Worm (Caenorhabditis elegans) whole organism, young adult: ENCODE data around the gene ZK1240.2.
A peak's percentile ranks its signal among the peaks of the same experiment; 100 is the strongest.

Experiments used
- B0035.1 ChIP-seq: sonication (generic microtip); optimal IDR thresholded peaks from 2 replicates; lab custom pipeline; 2016; ENCODE audit warnings: missing genetic modification characterization, mild to moderate bottlenecking, missing compliant biosample characterization, missing genotype, missing genetic modification reagents
- B0336.3 ChIP-seq: fragments of 200-800 bp; sonication (Bioruptor generic); IDR thresholded peaks from 2 replicates; pipeline ENCODE4 v1.3.6; 2022; ENCODE audit warnings: missing genetic modification characterization, missing compliant biosample characterization
- C17E4.6 ChIP-seq: fragments of 200-800 bp; sonication (Bioruptor generic); IDR thresholded peaks from 2 replicates; pipeline ENCODE4 v1.3.6; 2022; ENCODE audit warnings: missing genetic modification reagents, missing genetic modification characterization, missing compliant biosample characterization
- F23B12.7 ChIP-seq: sonication (generic microtip); optimal IDR thresholded peaks from 2 replicates; lab custom pipeline; 2017; ENCODE audit warnings: missing genetic modification characterization, mild to moderate bottlenecking, missing compliant biosample characterization, antibody characterized with exemption, moderate library complexity; ENCODE audit not compliant: insufficient read depth
- F37B4.10 ChIP-seq: fragments of 200-800 bp; sonication (Bioruptor generic); IDR thresholded peaks from 2 replicates; pipeline ENCODE4 v1.3.6; 2022; ENCODE audit warnings: missing genetic modification characterization, missing compliant biosample characterization
- F57A8.1 ChIP-seq: fragments of 200-800 bp; sonication (Bioruptor generic); optimal IDR thresholded peaks from 2 replicates; lab custom pipeline; 2018; ENCODE audit warnings: mild to moderate bottlenecking, missing genetic modification characterization, moderate library complexity, missing compliant biosample characterization
- K11D2.4 ChIP-seq: fragments of 200-800 bp; sonication (Bioruptor generic); IDR thresholded peaks from 2 replicates; pipeline ENCODE4 v1.3.6; 2022; ENCODE audit warnings: missing genetic modification reagents, missing genetic modification characterization, missing compliant biosample characterization
- K12H6.12 ChIP-seq: fragments of 200-800 bp; sonication (Bioruptor generic); optimal IDR thresholded peaks from 2 replicates; lab custom pipeline; 2018; ENCODE audit warnings: mild to moderate bottlenecking, missing genetic modification characterization, missing compliant biosample characterization
- Y67H2A.10 ChIP-seq: fragments of 200-800 bp; sonication (Bioruptor generic); conservative IDR thresholded peaks from 2 replicates; pipeline ENCODE4 v1.3.6; 2022; ENCODE audit warnings: missing genetic modification reagents, missing genetic modification characterization, missing compliant biosample characterization
- Y79H2A.3 ChIP-seq: fragments of 200-800 bp; sonication (Bioruptor generic); conservative IDR thresholded peaks from 2 replicates; pipeline ENCODE4 v1.3.6; 2022; ENCODE audit warnings: missing genetic modification reagents, missing genetic modification characterization, missing compliant biosample characterization
- ZK185.1 ChIP-seq: sonication (generic microtip); optimal IDR thresholded peaks from 2 replicates; lab custom pipeline; 2016; ENCODE audit warnings: mild to moderate bottlenecking, missing genetic modification characterization, missing compliant biosample characterization; ENCODE audit not compliant: poor library complexity, severe bottlenecking
- aptf-2 ChIP-seq: fragments of 200-800 bp; sonication (Bioruptor generic); conservative IDR thresholded peaks from 2 replicates; pipeline ENCODE4 v1.3.6; 2022; ENCODE audit warnings: missing genetic modification reagents, missing genetic modification characterization, missing compliant biosample characterization
- aptf-3 ChIP-seq: fragments of 200-800 bp; sonication (Bioruptor generic); IDR thresholded peaks from 2 replicates; pipeline ENCODE4 v1.3.6; 2022; ENCODE audit warnings: missing genetic modification characterization, missing compliant biosample characterization
- atf-7 ChIP-seq: sonication (generic microtip); optimal IDR thresholded peaks from 2 replicates; lab custom pipeline; 2017; ENCODE audit warnings: mild to moderate bottlenecking, missing genetic modification characterization, missing compliant biosample characterization
- attf-6 ChIP-seq: fragments of 200-800 bp; sonication (Bioruptor generic); IDR thresholded peaks from 2 replicates; pipeline ENCODE4 v1.3.6; 2022; ENCODE audit warnings: missing genetic modification reagents, missing genetic modification characterization, missing compliant biosample characterization
- bed-2 ChIP-seq: fragments of 200-800 bp; sonication (Bioruptor generic); IDR thresholded peaks from 2 replicates; pipeline ENCODE4 v1.3.6; 2022; ENCODE audit warnings: missing genetic modification reagents, missing genetic modification characterization, missing compliant biosample characterization
- cebp-1 ChIP-seq, 2 experiments: fragments of 200-800 bp in 1 of 2; sonication (Bioruptor generic) in 1 of 2; sonication (generic microtip) in 1 of 2; IDR thresholded peaks in 1 of 2; optimal IDR thresholded peaks in 1 of 2; 2 replicates each; pipeline versions ENCODE4 v1.3.6 to Lab custom; 2017 to 2022; ENCODE audit warnings: missing compliant biosample characterization in 2 of 2, missing genetic modification characterization in 2 of 2, mild to moderate bottlenecking in 1 of 2, missing genetic modification reagents in 1 of 2, moderate library complexity in 1 of 2
- ceh-40 ChIP-seq: fragments of 200-800 bp; sonication (Bioruptor generic); IDR thresholded peaks from 2 replicates; pipeline ENCODE4 v1.3.6; 2022; ENCODE audit warnings: missing genetic modification characterization, missing compliant biosample characterization
- die-1 ChIP-seq: sonication (generic microtip); optimal IDR thresholded peaks from 2 replicates; lab custom pipeline; 2016; ENCODE audit warnings: missing genotype, mild to moderate bottlenecking, missing genetic modification characterization, missing compliant biosample characterization
- dpl-1 ChIP-seq: fragments of 150-350 bp; optimal IDR thresholded peaks from 2 replicates; lab custom pipeline; 2014; ENCODE audit warnings: missing biosample characterization, missing genetic modification reagents, missing genetic modification characterization
- him-1 ChIP-seq: sonication (generic microtip); optimal IDR thresholded peaks from 2 replicates; lab custom pipeline; 2016; ENCODE audit warnings: missing genotype, missing genetic modification reagents, missing genetic modification characterization, missing compliant biosample characterization
- hlh-12 ChIP-seq: sonication (generic microtip); optimal IDR thresholded peaks from 2 replicates; lab custom pipeline; 2016; ENCODE audit warnings: missing genetic modification characterization, missing compliant biosample characterization
- hmg-1.2 ChIP-seq: fragments of 200-800 bp; sonication (Bioruptor generic); IDR thresholded peaks from 2 replicates; pipeline ENCODE4 v1.3.6; 2022; ENCODE audit warnings: missing genetic modification reagents, missing genetic modification characterization, missing compliant biosample characterization
- hmg-20 ChIP-seq: fragments of 200-800 bp; sonication (Bioruptor generic); IDR thresholded peaks from 2 replicates; pipeline ENCODE4 v1.3.6; 2022; ENCODE audit warnings: missing genetic modification reagents, missing genetic modification characterization, missing compliant biosample characterization
- lin-35 ChIP-seq, 3 experiments: fragments of 150-350 bp in 2 of 3; sonication (generic microtip) in 1 of 3; optimal IDR thresholded peaks; 2 replicates each; lab custom pipeline; 2014 to 2018; ENCODE audit warnings: missing biosample characterization in 3 of 3, missing genetic modification characterization in 3 of 3, missing genetic modification reagents in 3 of 3
- madf-8 ChIP-seq: fragments of 200-800 bp; sonication (Bioruptor generic); conservative IDR thresholded peaks from 2 replicates; pipeline ENCODE4 v1.3.6; 2022; ENCODE audit warnings: missing genetic modification reagents, missing genetic modification characterization, missing compliant biosample characterization
- nhr-120 ChIP-seq: fragments of 200-800 bp; sonication (Bioruptor generic); IDR thresholded peaks from 2 replicates; pipeline ENCODE4 v1.3.6; 2022; ENCODE audit warnings: missing genetic modification characterization, missing compliant biosample characterization
- nhr-80 ChIP-seq: sonication (generic microtip); optimal IDR thresholded peaks from 2 replicates; lab custom pipeline; 2016; ENCODE audit warnings: missing genetic modification characterization, missing compliant biosample characterization
- rpc-1 ChIP-seq, 2 experiments: fragments of 150-350 bp in 1 of 2; sonication (generic microtip) in 1 of 2; optimal IDR thresholded peaks; 2 replicates each; lab custom pipeline; 2014 to 2018; ENCODE audit warnings: missing biosample characterization in 1 of 2, missing genetic modification characterization in 1 of 2, missing genetic modification reagents in 1 of 2, missing genotype in 1 of 2
- snpc-3.4 ChIP-seq: sonication (generic microtip); optimal IDR thresholded peaks from 2 replicates; lab custom pipeline; 2017; ENCODE audit warnings: missing genetic modification characterization, mild to moderate bottlenecking, missing compliant biosample characterization, antibody characterized with exemption, moderate library complexity, missing genotype, missing genetic modification reagents
- somi-1 ChIP-seq: fragments of 200-800 bp; sonication (Bioruptor generic); optimal IDR thresholded peaks from 2 replicates; lab custom pipeline; 2018; ENCODE audit warnings: mild to moderate bottlenecking, missing genetic modification characterization, missing compliant biosample characterization
- sptf-2 ChIP-seq: fragments of 200-800 bp; sonication (Bioruptor generic); optimal IDR thresholded peaks from 2 replicates; lab custom pipeline; 2018; ENCODE audit warnings: mild to moderate bottlenecking, missing genetic modification characterization, missing compliant biosample characterization
- tlf-1 ChIP-seq: fragments of 200-800 bp; sonication (Bioruptor generic); optimal IDR thresholded peaks from 2 replicates; lab custom pipeline; 2018; ENCODE audit warnings: mild to moderate bottlenecking, missing genetic modification characterization, missing compliant biosample characterization
- unc-62 ChIP-seq: fragments of 150-350 bp; optimal IDR thresholded peaks from 2 replicates; lab custom pipeline; 2014; ENCODE audit warnings: missing biosample characterization, missing genetic modification reagents, missing genetic modification characterization
- ztf-26 ChIP-seq: sonication (generic microtip); optimal IDR thresholded peaks from 2 replicates; lab custom pipeline; 2017; ENCODE audit warnings: missing genetic modification characterization, missing compliant biosample characterization
- ztf-28 ChIP-seq: fragments of 200-800 bp; sonication (Bioruptor generic); IDR thresholded peaks from 2 replicates; pipeline ENCODE4 v1.3.6; 2022; ENCODE audit warnings: missing genetic modification reagents, missing genetic modification characterization, missing compliant biosample characterization
- ztf-3 ChIP-seq: fragments of 200-800 bp; sonication (Bioruptor generic); optimal IDR thresholded peaks from 2 replicates; lab custom pipeline; 2018; ENCODE audit warnings: mild to moderate bottlenecking, missing genetic modification characterization, missing compliant biosample characterization

Gene ZK1240.2

DNA sequence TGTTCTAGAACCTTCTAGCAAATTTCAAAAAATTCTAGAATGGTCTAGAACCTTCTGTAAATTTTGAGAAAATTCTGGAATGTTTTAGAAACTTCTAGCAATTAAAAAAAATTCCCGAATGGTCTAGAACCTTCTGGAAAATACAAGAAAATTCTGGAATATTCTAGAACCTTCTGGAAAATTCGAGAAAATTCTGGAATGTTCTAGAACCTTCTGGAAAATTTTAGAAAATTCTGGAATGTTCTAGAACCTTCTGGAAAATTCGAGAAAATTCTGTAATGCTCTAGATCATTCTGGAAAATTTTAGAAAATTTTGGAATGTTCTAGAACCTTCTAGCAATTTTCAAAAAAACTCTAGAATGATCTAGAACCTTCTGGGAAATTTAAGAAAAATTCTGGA, 7.3 kb downstream of the ZK1240.2 start (continued):
- TF ChIP-seq rpc-1 (optimal IDR thresholded peaks at IDR 0.05; lab: Kevin White, UChicago) (peak; percentile 40), rpc-1 (tag; optimal IDR thresholded peaks at IDR 0.05; lab: Kevin White, UChicago) (no peak), ceh-40 (GFP tag; lab: Robert Waterston, UW) (0 out of 2 replicates have a peak, but pooled peaks have one; percentile 67), hmg-1.2 (GFP tag; lab: Robert Waterston, UW) (no peak)

ce11 chrII:2332220-2332619, 9.0 kb downstream of the ZK1240.2 start, which contains the start of gene F43C11.8:
Gene F43C11.8 (plus strand): TSS chrII:2332520.
- TF ChIP-seq K12H6.12 (tag; lab: Kevin White, UChicago) (no peak), unc-62 (GFP tag; lab: Kevin White, UChicago) (no peak), bed-2 (GFP tag; lab: Robert Waterston, UW) (no peak), nhr-80 (peak; percentile 6)

DNA sequence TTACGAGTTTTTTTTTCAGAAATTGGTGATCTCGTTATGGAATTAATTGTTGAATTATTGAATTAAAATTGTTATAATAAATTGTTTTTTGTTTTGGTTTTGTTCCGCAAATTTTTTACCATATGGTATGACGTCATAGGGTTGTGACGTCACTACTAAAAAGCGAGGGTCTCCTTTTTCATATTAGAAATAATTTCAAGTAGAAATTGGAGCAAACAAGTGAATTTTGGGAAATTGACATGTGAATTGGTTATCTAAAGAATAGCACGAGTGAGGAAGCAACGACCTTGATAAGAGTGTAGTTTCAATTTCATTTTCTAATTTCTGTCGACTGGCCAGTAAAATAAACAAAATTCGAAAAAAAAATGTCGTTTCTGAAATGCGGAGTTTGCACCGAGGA, 12.4 kb downstream of the ZK1240.2 start, which contains the start of gene F43C11.7:
TSS of gene F43C11.7 (plus strand) at position 326 of the 400 bp plus-strand sequence.
- TF ChIP-seq ZK185.1 (tag; lab: Kevin White, UChicago) = no peak
- TF ChIP-seq atf-7 (tag; lab: Kevin White, UChicago) = peak; percentile 87
- TF ChIP-seq aptf-2 = no peak
- TF ChIP-seq cebp-1 (GFP tag; IDR thresholded peaks at IDR 0.05; lab: Robert Waterston, UW) = no peak
- peak; percentile 27 for TF ChIP-seq cebp-1 (tag; optimal IDR thresholded peaks at IDR 0.05; lab: Kevin White, UChicago)
- TF ChIP-seq Y67H2A.10 = no peak
- peak; percentile 84 for TF ChIP-seq nhr-80
- TF ChIP-seq tlf-1 = no peak
- TF ChIP-seq K11D2.4 (GFP tag; lab: Robert Waterston, UW) = no peak
- TF ChIP-seq Y79H2A.3 (GFP tag; lab: Robert Waterston, UW) = no peak
- TF ChIP-seq die-1 (tag; lab: Kevin White, UChicago) = no peak
- no peak for TF ChIP-seq lin-35 (GFP tag; optimal IDR thresholded peaks at IDR 0.05; lab: Kevin White, UChicago)
- no peak for TF ChIP-seq B0035.1 (tag; lab: Kevin White, UChicago)
- no peak for TF ChIP-seq nhr-120 (GFP tag; lab: Robert Waterston, UW)
- TF ChIP-seq unc-62 (GFP tag; lab: Kevin White, UChicago) = peak; percentile 37
- no peak for TF ChIP-seq hmg-20
- TF ChIP-seq C17E4.6 (GFP tag; lab: Robert Waterston, UW) = no peak
- no peak for TF ChIP-seq ztf-26
- TF ChIP-seq F37B4.10 (GFP tag; lab: Robert Waterston, UW) = no peak

DNA sequence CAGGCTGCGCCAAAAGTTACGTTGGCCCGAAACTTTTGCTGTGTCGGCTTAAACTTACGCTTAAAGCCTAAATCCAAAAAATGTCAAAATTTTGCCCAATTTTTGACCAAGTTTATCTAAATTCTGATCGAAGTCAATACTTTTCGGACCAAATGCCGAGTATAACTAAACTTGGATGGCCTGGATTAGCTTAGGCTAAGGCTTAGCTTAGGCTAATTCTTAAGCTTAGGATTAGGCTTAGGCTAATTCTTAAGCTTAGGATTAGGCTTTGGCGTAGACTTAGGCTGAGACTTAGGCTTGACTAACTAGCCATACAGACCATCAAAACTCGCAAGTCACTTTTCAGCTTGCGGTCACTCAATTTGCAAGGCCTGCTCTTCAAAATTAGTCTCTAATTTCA, 13.0 kb downstream of the ZK1240.2 start:
- TF ChIP-seq him-1 (no peak), attf-6 (GFP tag; lab: Robert Waterston, UW) (no peak), ztf-3 (GFP tag; lab: Kevin White, UChicago) (no peak), nhr-80 (no peak), somi-1 (GFP tag; lab: Kevin White, UChicago) (no peak), die-1 (tag; lab: Kevin White, UChicago) (no peak), ztf-28 (GFP tag; lab: Robert Waterston, UW) (no peak), rpc-1 (optimal IDR thresholded peaks at IDR 0.05; lab: Kevin White, UChicago) (no peak), rpc-1 (tag; optimal IDR thresholded peaks at IDR 0.05; lab: Kevin White, UChicago) (no peak), F23B12.7 (tag; lab: Kevin White, UChicago) (no peak), hlh-12 (no peak), dpl-1 (GFP tag; lab: Kevin White, UChicago) (no peak), aptf-3 (no peak), lin-35 (GFP tag; optimal IDR thresholded peaks at IDR 0.05; lab: Kevin White, UChicago) (no peak), madf-8 (GFP tag; lab: Robert Waterston, UW) (no peak), B0336.3 (GFP tag; lab: Robert Waterston, UW) (no peak), sptf-2 (GFP tag; lab: Kevin White, UChicago) (no peak), cebp-1 (GFP tag; IDR thresholded peaks at IDR 0.05; lab: Robert Waterston, UW) (no peak), cebp-1 (tag; optimal IDR thresholded peaks at IDR 0.05; lab: Kevin White, UChicago) (no peak), F57A8.1 (no peak), snpc-3.4 (tag; lab: Kevin White, UChicago) (no peak)
- TF ChIP-seq, all 124 proteins: peak for 0
